Fruit fly (Drosophila melanogaster): Measurements from ENCODE around the gene Cpr65Ax1.

Cpr65Ax1 gene

DNA sequence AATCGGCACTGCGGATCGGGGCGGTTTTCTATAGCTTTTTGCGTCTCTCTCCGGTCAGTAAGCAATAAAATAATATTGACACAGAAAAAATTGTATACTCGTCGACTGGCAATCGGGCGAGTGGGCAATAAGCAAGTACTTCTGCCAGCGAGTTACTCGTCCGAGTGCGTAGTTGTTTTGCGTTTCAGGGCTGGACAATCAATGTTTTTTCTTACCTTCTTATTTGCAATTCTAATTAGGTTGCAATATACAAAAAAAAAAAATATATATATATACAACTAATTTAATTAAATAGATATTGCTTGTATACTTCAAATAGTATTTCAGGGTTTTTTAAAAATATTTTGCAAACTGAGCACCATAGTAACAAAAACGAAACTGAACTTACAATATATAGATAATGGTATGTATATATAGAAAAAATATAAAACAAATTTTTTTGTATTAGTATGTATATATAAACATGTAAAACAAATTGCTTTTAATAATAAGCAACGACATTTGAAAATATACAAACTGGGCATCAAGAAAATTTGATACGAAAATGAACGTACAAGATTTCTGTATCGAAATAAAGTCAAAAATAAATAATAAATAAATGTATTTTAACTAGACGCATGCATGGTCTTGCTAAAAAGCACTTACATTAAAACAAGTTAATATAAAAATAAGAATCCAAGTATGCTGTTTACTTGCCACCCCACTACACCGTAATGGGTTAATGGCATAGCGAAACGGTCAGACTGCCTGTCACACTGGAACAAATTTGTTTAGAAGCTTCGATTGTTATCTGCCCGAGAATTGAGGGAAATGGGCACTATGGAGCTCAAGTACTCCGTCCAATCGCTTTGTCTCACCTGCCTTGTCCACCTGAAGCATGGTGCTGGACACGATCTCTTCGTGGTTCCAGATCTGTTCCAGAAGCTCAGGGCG is 41.5 kb upstream of the Cpr65Ax1 start, which contains the start of the genes D19A and CG7386 (continued):
- TF ChIP-seq CG17912 (GFP tag; optimal IDR thresholded peaks at IDR 0.05) (no peak), NFAT (GFP tag; IDR thresholded peaks at IDR 0.05) (peak; percentile 75), CG12071 (GFP tag; optimal IDR thresholded peaks at IDR 0.05) (no peak), Nf-YC (tag; optimal IDR thresholded peaks at IDR 0.05) (peak; percentile 63), CG7839 (tag; optimal IDR thresholded peaks at IDR 0.05) (peak; percentile 61), CoRest (tag; optimal IDR thresholded peaks at IDR 0.05) (peak; percentile 70), Med (GFP tag) (peak; percentile 94), CG3407 (GFP tag; optimal IDR thresholded peaks at IDR 0.05) (no peak), Hsf (GFP tag; optimal IDR thresholded peaks at IDR 0.05) (peak; percentile 41), pho (GFP tag; optimal IDR thresholded peaks at IDR 0.05) (peak; percentile 38), Xbp1 (GFP tag; optimal IDR thresholded peaks at IDR 0.05) (peak; percentile 67), Fer2 (tag; optimal IDR thresholded peaks at IDR 0.05) (peak; percentile 11), CG6683 (GFP tag; optimal IDR thresholded peaks at IDR 0.05) (no peak), CkIIα-i1 (GFP tag; IDR thresholded peaks at IDR 0.05) (no peak), hbn (GFP tag; IDR thresholded peaks at IDR 0.05; ENCODE audit: partially characterized antibody) (no peak; the same call in 1 of the 2 replicates), grau (tag; optimal IDR thresholded peaks at IDR 0.05) (peak; percentile 49), CG4404 (GFP tag; IDR thresholded peaks at IDR 0.05) (no peak), CG2116 (GFP tag; optimal IDR thresholded peaks at IDR 0.05) (peak; percentile 11), Dref (GFP tag; IDR thresholded peaks at IDR 0.05) (0 out of 2 replicates have a peak, but pooled peaks have one; percentile 28), dpn (GFP tag; optimal IDR thresholded peaks at IDR 0.05) (peak; percentile 33 to 62), usp (GFP tag; optimal IDR thresholded peaks at IDR 0.05) (no peak), CG17802 (tag; optimal IDR thresholded peaks at IDR 0.05) (no peak), H15 (GFP tag; IDR thresholded peaks at IDR 0.05) (peak; percentile 77), CG13624 (GFP tag; optimal IDR thresholded peaks at IDR 0.05) (peak; percentile 66), eyg (GFP tag; optimal IDR thresholded peaks at IDR 0.05) (no peak), CG15479 (GFP tag; optimal IDR thresholded peaks at IDR 0.05) (no peak), CG32772 (GFP tag; IDR thresholded peaks at IDR 0.05) (peak; percentile 46; the same call in 1 of the 2 replicates), CG9215 (GFP tag; IDR thresholded peaks at IDR 0.05) (peak; percentile 22; the same call in 1 of the 2 replicates), CG13424 (tag; optimal IDR thresholded peaks at IDR 0.05) (peak; percentile 68), Vsx1 (GFP tag; optimal IDR thresholded peaks at IDR 0.05) (no peak), Dbx (GFP tag; IDR thresholded peaks at IDR 0.05) (peak; percentile 79), CG5245 (GFP tag; optimal IDR thresholded peaks at IDR 0.05) (no peak), cas (GFP tag; IDR thresholded peaks at IDR 0.05) (peak; percentile 46; the same call in 1 of the 2 replicates)

DNA sequence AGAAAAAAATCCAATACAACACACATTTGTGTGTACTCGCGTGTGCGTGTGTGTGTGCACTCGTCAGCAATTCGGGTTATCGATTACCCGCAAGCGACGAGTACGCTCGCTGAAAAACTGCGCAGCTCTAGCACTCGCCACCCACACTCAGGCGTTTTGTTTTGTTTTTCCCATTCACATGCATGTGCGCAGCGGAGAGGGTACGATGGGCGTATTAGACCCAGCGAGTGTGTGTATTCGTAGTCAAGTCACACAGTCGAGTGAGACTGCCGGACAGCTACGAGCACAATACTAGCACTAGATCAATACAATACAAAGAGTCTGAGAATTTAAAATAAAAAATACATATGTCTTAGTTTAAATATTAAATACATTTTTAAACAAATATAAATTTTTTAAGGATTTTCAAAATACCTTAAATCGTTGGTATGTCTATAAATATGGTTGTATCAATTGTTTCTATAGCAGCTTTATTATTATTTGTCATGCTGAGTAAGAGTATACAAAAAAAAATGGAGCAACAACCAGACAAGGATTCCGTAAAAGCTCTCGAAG is 37.2 kb upstream of the Cpr65Ax1 start, which contains the start of the genes D19B and CG43293:
TSS of gene D19B (minus strand) at position 37 of the 555 bp plus-strand sequence.
TSS of gene CG43293 (plus strand) at position 306 of the 555 bp plus-strand sequence.
- TF ChIP-seq ewg (GFP tag; optimal IDR thresholded peaks at IDR 0.05) (peak; percentile 90), Dip3 (GFP tag; optimal IDR thresholded peaks at IDR 0.05) (peak; percentile 83), Deaf1 (tag; optimal IDR thresholded peaks at IDR 0.05) (peak; percentile 62), CG33213 (GFP tag; optimal IDR thresholded peaks at IDR 0.05) (peak; percentile 81), pum (GFP tag; optimal IDR thresholded peaks at IDR 0.05) (peak; percentile 80), Six4 (GFP tag; optimal IDR thresholded peaks at IDR 0.05) (peak; percentile 90), wek (GFP tag; optimal IDR thresholded peaks at IDR 0.05) (peak; percentile 52), NFAT (GFP tag; IDR thresholded peaks at IDR 0.05) (peak; percentile 96), CG10431 (GFP tag; optimal IDR thresholded peaks at IDR 0.05) (peak; percentile 56), Fer3 (tag; optimal IDR thresholded peaks at IDR 0.05) (peak; percentile 89), usp (GFP tag; optimal IDR thresholded peaks at IDR 0.05) (no peak), CG15073 (GFP tag; optimal IDR thresholded peaks at IDR 0.05) (peak; percentile 54), CG2875 (GFP tag; optimal IDR thresholded peaks at IDR 0.05) (peak; percentile 72), Chrac-16 (GFP tag; optimal IDR thresholded peaks at IDR 0.05) (peak; percentile 91), HHEX (GFP tag; optimal IDR thresholded peaks at IDR 0.05) (peak; percentile 84), CG17912 (GFP tag; optimal IDR thresholded peaks at IDR 0.05) (peak; percentile 47), Poxn (GFP tag; IDR thresholded peaks at IDR 0.05) (peak; percentile 73), sens-2 (GFP tag; IDR thresholded peaks at IDR 0.05) (peak; percentile 64), cad (GFP tag; optimal IDR thresholded peaks at IDR 0.05) (no peak)
